Fruit fly (Drosophila melanogaster): ENCODE measurements around the gene CG43336.
A peak's percentile ranks its signal among the peaks of the same experiment; 100 is the strongest.

Gene CG43336

dm6 chr3R:15652632-15653248, 15.8 kb downstream of the CG43336 start:
- no peak for TF ChIP-seq psq (optimal IDR thresholded peaks at IDR 0.05)
- TF ChIP-seq usp (GFP tag; optimal IDR thresholded peaks at IDR 0.05) = no peak
- no peak for TF ChIP-seq Dll (optimal IDR thresholded peaks at IDR 0.05)
- TF ChIP-seq EcR (GFP tag; optimal IDR thresholded peaks at IDR 0.05) = no peak
- TF ChIP-seq CG8478 (optimal IDR thresholded peaks at IDR 0.05) = no peak
- no peak for TF ChIP-seq pan (optimal IDR thresholded peaks at IDR 0.05)

DNA sequence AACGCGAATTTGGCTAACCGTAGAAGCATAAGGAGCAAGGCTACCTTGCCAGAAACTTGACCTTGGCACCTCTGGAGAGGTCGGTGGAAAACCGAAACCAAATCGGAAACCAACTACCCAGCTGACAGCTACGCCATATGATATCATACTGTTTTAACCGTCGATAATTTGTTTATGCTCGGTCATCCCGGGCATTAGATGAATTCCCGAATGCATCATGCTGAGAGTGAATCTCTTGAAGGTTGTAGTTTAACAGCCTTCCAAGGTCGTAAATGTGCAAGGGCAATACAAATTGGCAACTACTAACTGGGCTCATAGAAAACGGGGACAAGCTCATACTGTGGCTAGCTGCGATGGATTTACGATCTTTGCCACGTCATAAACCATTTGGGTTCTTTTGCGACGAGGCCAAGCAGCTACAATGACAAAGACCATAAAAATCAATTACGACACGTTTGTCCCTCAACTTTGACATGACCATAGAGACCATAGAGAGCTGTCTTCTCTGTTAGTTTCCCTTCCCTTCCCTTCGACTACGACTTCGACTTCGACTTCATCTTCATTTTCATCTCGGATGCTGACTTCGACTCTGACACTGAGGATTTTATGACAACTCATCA, 16.9 kb downstream of the CG43336 start:
- TF ChIP-seq pan (optimal IDR thresholded peaks at IDR 0.05) (no peak), Dll (optimal IDR thresholded peaks at IDR 0.05) (no peak), EcR (GFP tag; optimal IDR thresholded peaks at IDR 0.05) (no peak), psq (optimal IDR thresholded peaks at IDR 0.05) (no peak), CG8478 (optimal IDR thresholded peaks at IDR 0.05) (no peak), usp (GFP tag; optimal IDR thresholded peaks at IDR 0.05) (no peak)

DNA sequence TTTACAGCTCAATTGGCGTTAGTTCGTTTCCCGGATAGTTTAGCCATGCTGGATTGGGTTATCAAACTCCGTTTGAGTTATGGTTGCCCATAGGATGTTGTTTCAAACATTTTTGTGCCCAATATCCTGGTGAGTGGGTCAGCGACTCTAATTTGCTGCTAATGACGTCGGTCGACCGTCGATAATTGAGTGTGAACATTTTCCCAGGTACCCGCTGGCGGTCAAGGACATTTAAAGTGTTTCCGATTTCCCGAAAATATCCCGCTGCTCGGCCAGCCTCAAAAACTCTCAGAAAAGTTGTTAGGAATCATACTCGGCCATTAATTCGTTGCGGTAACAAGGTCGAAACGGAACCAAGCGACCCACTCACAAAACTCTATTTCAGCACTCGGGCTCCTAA, 17.9 kb downstream of the CG43336 start:
- TF ChIP-seq EcR (GFP tag; optimal IDR thresholded peaks at IDR 0.05) (no peak), CG8478 (optimal IDR thresholded peaks at IDR 0.05) (no peak), Dll (optimal IDR thresholded peaks at IDR 0.05) (no peak), psq (optimal IDR thresholded peaks at IDR 0.05) (no peak), usp (GFP tag; optimal IDR thresholded peaks at IDR 0.05) (no peak)

- TF ChIP-seq usp (GFP tag; optimal IDR thresholded peaks at IDR 0.05) = no peak
- no peak for TF ChIP-seq CG8478 (optimal IDR thresholded peaks at IDR 0.05)
- no peak for TF ChIP-seq EcR (GFP tag; optimal IDR thresholded peaks at IDR 0.05)
Measured at dm6 chr3R:15655415-15655814, 18.4 kb downstream of the CG43336 start.

dm6 chr3R:15660460-15660859, 23.5 kb downstream of the CG43336 start:
- no peak for TF ChIP-seq Dll (optimal IDR thresholded peaks at IDR 0.05)
- TF ChIP-seq EcR (GFP tag; optimal IDR thresholded peaks at IDR 0.05) = no peak
- no peak for TF ChIP-seq CG8478 (optimal IDR thresholded peaks at IDR 0.05)
- TF ChIP-seq psq (optimal IDR thresholded peaks at IDR 0.05) = no peak
- TF ChIP-seq pan (optimal IDR thresholded peaks at IDR 0.05) = no peak
- TF ChIP-seq usp (GFP tag; optimal IDR thresholded peaks at IDR 0.05) = no peak

DNA sequence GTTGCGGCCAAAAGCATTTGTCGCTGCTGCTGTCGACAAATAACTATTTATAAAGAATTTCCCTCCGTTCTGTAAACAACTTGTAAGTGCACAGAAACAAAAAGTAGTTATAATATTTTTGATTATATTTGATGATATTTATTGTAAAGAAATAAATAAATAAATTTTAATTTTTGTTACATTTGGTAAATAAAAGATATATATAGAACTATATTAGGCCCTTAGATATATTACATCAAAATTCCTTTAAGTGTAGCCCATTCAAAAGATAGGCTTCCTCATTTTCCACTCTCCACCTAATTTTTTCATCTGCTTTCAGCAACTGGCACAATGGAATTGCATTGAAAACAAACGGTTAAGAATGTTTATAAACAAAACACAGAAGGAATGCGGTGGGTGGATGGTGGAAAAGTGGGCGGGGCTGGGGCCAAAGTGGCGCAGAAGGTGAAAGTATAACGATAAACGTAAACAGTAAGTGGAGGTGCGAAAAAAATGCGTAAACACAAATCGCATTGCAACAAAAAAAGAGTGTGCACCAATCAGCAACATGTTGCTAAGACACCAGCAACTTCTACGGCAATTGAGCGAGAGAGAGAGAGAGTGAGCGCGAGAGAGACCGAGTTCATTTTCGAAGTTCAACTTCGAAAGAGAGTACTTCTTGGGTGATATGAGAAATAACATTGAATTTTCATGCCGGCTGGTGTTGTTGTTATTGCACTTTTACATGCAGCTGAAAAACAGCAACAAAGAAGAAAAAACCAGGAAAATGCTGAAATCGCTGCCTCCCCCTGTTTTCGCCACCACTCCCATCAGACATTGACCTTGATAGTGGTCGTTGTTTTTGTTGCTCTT, 27.6 kb downstream of the CG43336 start:
- peak in 1 of 2 experiments; percentile 73 for TF ChIP-seq EcR (GFP tag; optimal IDR thresholded peaks at IDR 0.05)
- no peak for TF ChIP-seq usp (GFP tag; optimal IDR thresholded peaks at IDR 0.05)

DNA sequence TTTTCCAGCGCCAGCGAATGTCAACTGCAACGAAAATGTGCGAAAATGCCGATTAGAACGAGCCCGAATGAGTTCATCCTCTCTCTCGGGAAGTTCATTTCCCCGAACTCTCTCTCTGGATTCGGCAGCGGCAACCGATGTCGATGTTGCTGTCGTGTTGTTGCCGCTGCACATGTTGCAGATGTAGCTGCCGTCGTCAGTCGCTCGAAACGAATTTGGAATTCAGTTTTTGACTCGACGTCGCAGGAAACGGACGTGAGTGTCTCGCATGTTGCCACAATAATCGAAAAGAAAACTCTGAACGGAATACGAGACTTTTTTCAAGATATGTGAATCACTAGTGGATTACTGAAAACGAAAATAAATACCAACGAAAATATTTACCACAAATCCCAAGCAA, 29.0 kb downstream of the CG43336 start, which contains the start of gene pxb:
Gene pxb (plus strand): TSS at position 222 of the 400 bp plus-strand sequence.
- no peak for TF ChIP-seq pan (optimal IDR thresholded peaks at IDR 0.05)
- no peak for TF ChIP-seq usp (GFP tag; optimal IDR thresholded peaks at IDR 0.05)

- no peak for TF ChIP-seq Dll (optimal IDR thresholded peaks at IDR 0.05)
- no peak for TF ChIP-seq psq (optimal IDR thresholded peaks at IDR 0.05)
- TF ChIP-seq pan (optimal IDR thresholded peaks at IDR 0.05) = no peak
- no peak for TF ChIP-seq EcR (GFP tag; optimal IDR thresholded peaks at IDR 0.05)
- no peak for TF ChIP-seq CG8478 (optimal IDR thresholded peaks at IDR 0.05)
- no peak for TF ChIP-seq usp (GFP tag; optimal IDR thresholded peaks at IDR 0.05)
Measured at dm6 chr3R:15666900-15667507, 30.0 kb downstream of the CG43336 start.

DNA sequence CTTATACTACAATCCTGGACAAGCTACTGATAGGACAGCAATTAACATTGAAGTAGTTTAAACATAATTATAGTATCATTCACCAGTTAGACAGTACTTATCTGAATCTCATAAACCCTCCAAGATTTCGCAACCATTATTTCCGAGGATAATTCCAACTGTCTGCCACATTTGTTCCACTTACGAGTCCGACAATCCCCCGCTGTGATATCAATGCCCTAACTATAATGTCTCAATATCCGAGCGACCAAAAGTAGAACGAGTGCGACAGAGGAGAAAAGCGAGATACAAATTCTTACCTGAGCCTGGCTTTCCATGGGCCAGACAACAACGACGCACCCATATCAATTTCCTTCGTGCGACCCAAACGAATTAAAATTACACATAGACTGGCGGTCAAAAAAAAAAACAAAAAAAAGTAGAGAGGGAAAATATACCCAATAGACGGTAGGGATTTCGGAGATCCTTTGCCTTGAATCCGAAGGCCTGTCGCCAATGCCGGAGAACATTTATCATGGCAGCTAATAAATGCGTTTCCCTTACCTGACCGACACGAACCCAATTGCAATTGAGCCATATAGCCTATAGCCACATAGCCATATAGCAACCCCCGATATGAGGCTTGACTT, 32.0 kb downstream of the CG43336 start:
- no peak for TF ChIP-seq Dll (optimal IDR thresholded peaks at IDR 0.05)
- no peak for TF ChIP-seq psq (optimal IDR thresholded peaks at IDR 0.05)
- TF ChIP-seq EcR (GFP tag; optimal IDR thresholded peaks at IDR 0.05) = no peak
- no peak for TF ChIP-seq CG8478 (optimal IDR thresholded peaks at IDR 0.05)
- TF ChIP-seq pan (optimal IDR thresholded peaks at IDR 0.05) = no peak
- TF ChIP-seq usp (GFP tag; optimal IDR thresholded peaks at IDR 0.05) = no peak

DNA sequence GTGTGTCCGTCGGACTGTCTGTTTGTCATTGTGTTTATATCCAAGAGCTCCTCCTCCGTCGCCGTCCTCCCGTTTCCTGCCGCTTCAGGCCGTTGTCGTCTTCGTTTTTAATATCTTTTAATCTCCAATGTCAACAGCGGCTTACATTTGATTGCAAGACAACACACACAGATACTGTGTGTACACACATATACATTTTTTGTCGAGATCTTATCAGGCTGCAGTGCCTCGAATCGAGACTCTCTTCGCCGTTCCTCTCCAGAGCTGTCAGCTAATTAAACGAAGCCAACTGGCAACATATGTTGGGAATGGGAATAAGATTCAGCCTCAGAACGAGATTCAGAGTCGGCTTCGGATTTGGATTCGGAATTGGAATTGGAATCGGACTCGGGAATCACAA, 33.6 kb downstream of the CG43336 start:
- TF ChIP-seq EcR (GFP tag; optimal IDR thresholded peaks at IDR 0.05) (no peak), usp (GFP tag; optimal IDR thresholded peaks at IDR 0.05) (no peak), pan (optimal IDR thresholded peaks at IDR 0.05) (no peak), Dll (optimal IDR thresholded peaks at IDR 0.05) (no peak), CG8478 (optimal IDR thresholded peaks at IDR 0.05) (no peak), psq (optimal IDR thresholded peaks at IDR 0.05) (no peak)

dm6 chr3R:15672302-15672701, 35.3 kb downstream of the CG43336 start:
- TF ChIP-seq EcR (GFP tag; optimal IDR thresholded peaks at IDR 0.05) = no peak

DNA sequence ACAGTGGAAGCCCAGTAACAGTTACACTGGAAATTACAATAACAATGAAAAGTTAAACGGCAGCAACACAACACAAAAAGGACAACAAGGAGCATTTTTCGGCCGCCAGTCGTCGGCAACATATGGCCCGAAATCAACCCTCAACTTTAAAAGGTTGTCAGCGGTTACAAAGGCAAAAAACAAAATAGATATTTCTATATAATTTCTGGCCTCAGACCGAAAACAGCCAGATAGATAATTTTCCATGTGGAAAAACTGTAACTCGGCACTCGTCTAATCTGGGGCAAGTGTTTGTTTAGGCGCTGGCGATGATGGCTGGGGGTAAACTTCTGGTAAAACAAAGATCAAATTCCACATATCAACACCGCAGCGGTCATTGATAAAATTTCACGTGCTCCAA, 36.3 kb downstream of the CG43336 start:
- TF ChIP-seq Dll (optimal IDR thresholded peaks at IDR 0.05) (no peak), CG8478 (optimal IDR thresholded peaks at IDR 0.05) (no peak), EcR (GFP tag; optimal IDR thresholded peaks at IDR 0.05) (no peak), pan (optimal IDR thresholded peaks at IDR 0.05) (no peak), usp (GFP tag; optimal IDR thresholded peaks at IDR 0.05) (no peak), psq (optimal IDR thresholded peaks at IDR 0.05) (no peak)
